Fruit fly (Drosophila melanogaster) whole organism, embryonic: ENCODE measurements around the gene CG14219.

ENCODE experiments used
- CG10565 ChIP-seq: fragments of 200-800 bp; sonication (Bioruptor generic); optimal IDR thresholded peaks from 3 replicates; lab custom pipeline; 2016; ENCODE audit warnings: missing biosample characterization, mild to moderate bottlenecking, missing genetic modification characterization
- CG11723 ChIP-seq: fragments of 200-800 bp; sonication (Bioruptor generic); optimal IDR thresholded peaks from 2 replicates; lab custom pipeline; 2017; ENCODE audit warnings: missing biosample characterization, mild to moderate bottlenecking, missing genetic modification characterization
- CG12299 ChIP-seq: fragments of 200-800 bp; sonication (Bioruptor generic); optimal IDR thresholded peaks from 2 replicates; lab custom pipeline; 2018; ENCODE audit warnings: missing biosample characterization, mild to moderate bottlenecking, missing genetic modification characterization
- CG14860 ChIP-seq: fragments of 200-800 bp; sonication (Bioruptor generic); IDR thresholded peaks from 3 replicates; pipeline ENCODE4 v1.3.6; 2022; ENCODE audit warnings: missing biosample characterization, missing genetic modification characterization; ENCODE audit not compliant: partially characterized antibody
- CG1647 ChIP-seq: fragments of 200-800 bp; sonication (Bioruptor generic); optimal IDR thresholded peaks from 3 replicates; lab custom pipeline; 2016; ENCODE audit warnings: missing biosample characterization, missing genetic modification characterization
- CG17385 ChIP-seq: fragments of 200-800 bp; sonication (Bioruptor generic); optimal IDR thresholded peaks from 3 replicates; lab custom pipeline; 2018; ENCODE audit warnings: missing biosample characterization, mild to moderate bottlenecking, missing genetic modification characterization
- CG17829 ChIP-seq: fragments of 200-800 bp; optimal IDR thresholded peaks from 2 replicates; lab custom pipeline; 2019; ENCODE audit warnings: missing biosample characterization, mild to moderate bottlenecking, missing genetic modification characterization, moderate library complexity
- CG2712 ChIP-seq: fragments of 200-800 bp; optimal IDR thresholded peaks from 3 replicates; lab custom pipeline; 2019; ENCODE audit warnings: missing biosample characterization, mild to moderate bottlenecking, missing genetic modification characterization, moderate library complexity
- CG2875 ChIP-seq: fragments of 200-800 bp; sonication (Bioruptor generic); optimal IDR thresholded peaks from 2 replicates; lab custom pipeline; 2017; ENCODE audit warnings: missing biosample characterization, mild to moderate bottlenecking, missing genetic modification characterization, missing genetic modification reagents
- CG30020 ChIP-seq: fragments of 200-800 bp; optimal IDR thresholded peaks from 2 replicates; lab custom pipeline; 2019; ENCODE audit warnings: missing biosample characterization, mild to moderate bottlenecking, missing genetic modification characterization, moderate library complexity
- CG42726 ChIP-seq: fragments of 200-800 bp; sonication (Bioruptor generic); IDR thresholded peaks from 2 replicates; pipeline ENCODE4 v1.3.6; 2022; ENCODE audit warnings: missing biosample characterization, missing genetic modification characterization; ENCODE audit not compliant: partially characterized antibody
- CG4424 ChIP-seq: fragments of 200-800 bp; sonication (Bioruptor generic); optimal IDR thresholded peaks from 3 replicates; lab custom pipeline; 2016; ENCODE audit warnings: missing biosample characterization, missing genetic modification characterization
- CG5245 ChIP-seq: fragments of 200-800 bp; sonication (Bioruptor generic); optimal IDR thresholded peaks from 3 replicates; lab custom pipeline; 2016; ENCODE audit warnings: missing biosample characterization, missing genetic modification characterization
- CG6175 ChIP-seq: fragments of 200-800 bp; sonication (Bioruptor generic); IDR thresholded peaks from 3 replicates; pipeline ENCODE4 v1.3.6; 2022; ENCODE audit warnings: missing biosample characterization, missing genetic modification characterization
- CG6254 ChIP-seq: fragments of 200-800 bp; sonication (Bioruptor generic); optimal IDR thresholded peaks from 3 replicates; lab custom pipeline; 2017; ENCODE audit warnings: mild to moderate bottlenecking, missing biosample characterization, missing genetic modification reagents, missing genetic modification characterization
- CG7357 ChIP-seq: fragments of 200-800 bp; sonication (Bioruptor generic); IDR thresholded peaks from 3 replicates; pipeline ENCODE4 v1.3.6; 2022; ENCODE audit warnings: missing biosample characterization, missing genetic modification characterization
- CG8924 ChIP-seq: fragments of 200-800 bp; optimal IDR thresholded peaks from 3 replicates; lab custom pipeline; 2019; ENCODE audit warnings: missing biosample characterization, mild to moderate bottlenecking, missing genetic modification characterization, moderate library complexity
- CG9609 ChIP-seq: fragments of 200-800 bp; sonication (Bioruptor generic); optimal IDR thresholded peaks from 3 replicates; lab custom pipeline; 2016; ENCODE audit warnings: missing biosample characterization, missing genetic modification characterization
- E2f1 ChIP-seq: fragments of 200-800 bp; sonication (Bioruptor generic); IDR thresholded peaks from 2 replicates; pipeline ENCODE4 v1.3.6; 2022; ENCODE audit warnings: missing biosample characterization, missing genetic modification characterization
- HLH54F ChIP-seq: fragments of 200-800 bp; sonication (Bioruptor generic); optimal IDR thresholded peaks from 3 replicates; lab custom pipeline; 2016; ENCODE audit warnings: missing biosample characterization, missing genetic modification characterization
- Hey ChIP-seq: fragments of 200-800 bp; sonication (Bioruptor generic); optimal IDR thresholded peaks from 3 replicates; lab custom pipeline; 2018; ENCODE audit warnings: missing biosample characterization, mild to moderate bottlenecking, missing genetic modification characterization
- HmgD ChIP-seq: fragments of 200-800 bp; sonication (Bioruptor generic); optimal IDR thresholded peaks from 3 replicates; lab custom pipeline; 2016; ENCODE audit warnings: missing biosample characterization, missing genetic modification characterization
- NK7.1 ChIP-seq: fragments of 200-800 bp; sonication (Bioruptor generic); optimal IDR thresholded peaks from 3 replicates; lab custom pipeline; 2016; ENCODE audit warnings: missing biosample characterization, missing genetic modification characterization
- Nf-YB ChIP-seq: fragments of 200-800 bp; sonication (Bioruptor generic); optimal IDR thresholded peaks from 3 replicates; lab custom pipeline; 2019; ENCODE audit warnings: missing biosample characterization, mild to moderate bottlenecking, missing genetic modification characterization, moderate library complexity
- Rx ChIP-seq: fragments of 200-800 bp; sonication (Bioruptor generic); IDR thresholded peaks from 2 replicates; pipeline ENCODE4 v1.3.6; 2022; ENCODE audit warnings: missing biosample characterization, missing genetic modification characterization
- Spps ChIP-seq: fragments of 200-800 bp; sonication (Bioruptor generic); optimal IDR thresholded peaks from 2 replicates; lab custom pipeline; 2018; ENCODE audit warnings: missing biosample characterization, mild to moderate bottlenecking, missing genetic modification characterization
- Ssrp ChIP-seq: fragments of 200-800 bp; sonication (Bioruptor generic); optimal IDR thresholded peaks from 2 replicates; lab custom pipeline; 2018; ENCODE audit warnings: missing biosample characterization, mild to moderate bottlenecking, missing genetic modification characterization, moderate library complexity
- Usf ChIP-seq: fragments of 200-800 bp; sonication (Bioruptor generic); optimal IDR thresholded peaks from 2 replicates; lab custom pipeline; 2017; ENCODE audit warnings: missing genotype, missing biosample characterization, missing genetic modification characterization
- Xbp1 ChIP-seq: fragments of 200-800 bp; sonication (Bioruptor generic); optimal IDR thresholded peaks from 3 replicates; lab custom pipeline; 2016; ENCODE audit warnings: missing biosample characterization, mild to moderate bottlenecking, missing genetic modification characterization
- ac ChIP-seq: fragments of 200-800 bp; sonication (Bioruptor generic); optimal IDR thresholded peaks from 3 replicates; lab custom pipeline; 2017; ENCODE audit warnings: missing biosample characterization, mild to moderate bottlenecking, missing genetic modification characterization
- cas ChIP-seq: fragments of 200-800 bp; sonication (Bioruptor generic); IDR thresholded peaks from 2 replicates; pipeline ENCODE4 v1.3.6; 2022; ENCODE audit warnings: missing biosample characterization, missing genetic modification characterization
- cato ChIP-seq: fragments of 200-800 bp; sonication (Bioruptor generic); optimal IDR thresholded peaks from 2 replicates; lab custom pipeline; 2016; ENCODE audit warnings: missing biosample characterization, missing genetic modification characterization, borderline replicate concordance
- crp ChIP-seq, 2 experiments: fragments of 200-800 bp; sonication (Bioruptor generic); optimal IDR thresholded peaks; 2 replicates in 1 of 2; 3 replicates in 1 of 2; lab custom pipeline; 2017; ENCODE audit warnings: missing biosample characterization in 2 of 2, missing genetic modification characterization in 2 of 2, mild to moderate bottlenecking in 1 of 2, moderate library complexity in 1 of 2
- cwo ChIP-seq: fragments of 200-800 bp; sonication (Bioruptor generic); optimal IDR thresholded peaks from 3 replicates; lab custom pipeline; 2017; ENCODE audit warnings: missing biosample characterization, missing genetic modification characterization, mild to moderate bottlenecking, moderate library complexity, missing genetic modification reagents
- dmrt11E ChIP-seq: fragments of 200-800 bp; sonication (Bioruptor generic); optimal IDR thresholded peaks from 3 replicates; lab custom pipeline; 2018; ENCODE audit warnings: missing biosample characterization, mild to moderate bottlenecking, missing genetic modification characterization, moderate library complexity
- dysf ChIP-seq: fragments of 200-800 bp; sonication (Bioruptor generic); IDR thresholded peaks from 3 replicates; pipeline ENCODE4 v1.3.6; 2022; ENCODE audit warnings: missing biosample characterization, missing genetic modification characterization
- exex ChIP-seq: fragments of 200-800 bp; sonication (Bioruptor generic); optimal IDR thresholded peaks from 4 replicates; lab custom pipeline; 2018; ENCODE audit warnings: missing biosample characterization, mild to moderate bottlenecking, missing genetic modification characterization, moderate library complexity
- ftz-f1 ChIP-seq: fragments of 200-800 bp; sonication (Bioruptor generic); optimal IDR thresholded peaks from 2 replicates; lab custom pipeline; 2016; ENCODE audit warnings: missing biosample characterization, missing genetic modification characterization
- gem ChIP-seq: fragments of 200-800 bp; sonication (Bioruptor generic); optimal IDR thresholded peaks from 2 replicates; lab custom pipeline; 2019; ENCODE audit warnings: missing biosample characterization, mild to moderate bottlenecking, missing genetic modification characterization, moderate library complexity
- hbn ChIP-seq: fragments of 200-800 bp; sonication (Bioruptor generic); IDR thresholded peaks from 2 replicates; pipeline ENCODE4 v1.3.6; 2022; ENCODE audit warnings: missing biosample characterization, missing genetic modification characterization; ENCODE audit not compliant: partially characterized antibody
- lab ChIP-seq: fragments of 200-800 bp; sonication (Bioruptor generic); optimal IDR thresholded peaks from 3 replicates; lab custom pipeline; 2017; ENCODE audit warnings: missing biosample characterization, missing genetic modification characterization, mild to moderate bottlenecking, moderate library complexity, missing genetic modification reagents
- lilli ChIP-seq: fragments of 200-800 bp; sonication (Bioruptor generic); optimal IDR thresholded peaks from 3 replicates; lab custom pipeline; 2016; ENCODE audit warnings: missing biosample characterization, missing genetic modification characterization
- lola ChIP-seq, 3 experiments: fragments of >200 bp in 2 of 3; fragments of 200-800 bp in 1 of 3; sonication (Bioruptor generic) in 1 of 3; optimal IDR thresholded peaks; 2 replicates each; lab custom pipeline; 2017 to 2019; ENCODE audit warnings: missing biosample characterization in 3 of 3, missing genetic modification characterization in 3 of 3, mild to moderate bottlenecking in 1 of 3, moderate library complexity in 1 of 3
- nerfin-2 ChIP-seq: fragments of 200-800 bp; sonication (Bioruptor generic); IDR thresholded peaks from 2 replicates; pipeline ENCODE4 v1.3.6; 2022; ENCODE audit warnings: missing biosample characterization, missing genetic modification characterization; ENCODE audit not compliant: partially characterized antibody
- pnt ChIP-seq: fragments of 200-800 bp; sonication (Bioruptor generic); optimal IDR thresholded peaks from 3 replicates; lab custom pipeline; 2016; ENCODE audit warnings: missing biosample characterization, missing genetic modification characterization
- tll ChIP-seq, 2 experiments: fragments of 200-800 bp in 1 of 2; fragments of >200 bp in 1 of 2; sonication (Bioruptor generic) in 1 of 2; optimal IDR thresholded peaks; 2 replicates each; lab custom pipeline; 2017 to 2019; ENCODE audit warnings: missing biosample characterization in 2 of 2, missing genetic modification characterization in 2 of 2, mild to moderate bottlenecking in 1 of 2, moderate library complexity in 1 of 2
- vnd ChIP-seq: fragments of 200-800 bp; sonication (Bioruptor generic); IDR thresholded peaks from 3 replicates; pipeline ENCODE4 v1.3.6; 2022; ENCODE audit warnings: missing biosample characterization, missing genetic modification characterization; ENCODE audit not compliant: partially characterized antibody
- wdn ChIP-seq: fragments of 200-800 bp; sonication (Bioruptor generic); IDR thresholded peaks from 2 replicates; pipeline ENCODE4 v1.3.6; 2022; ENCODE audit warnings: missing biosample characterization, missing genetic modification characterization

CG14219 gene

dm6 chrX:19565714-19566316, 24.2 kb downstream of the CG14219 start, which contains the start of the genes Grip84 and car (continued):
- TF ChIP-seq CG8924 (tag; lab: Kevin White, UChicago) (peak; percentile 76), ac (no peak), CG17829 (tag; lab: Kevin White, UChicago) (peak; percentile 73), CG4424 (GFP tag; lab: Kevin White, UChicago) (peak; percentile 69), wdn (peak; percentile 48; the same call in 1 of the 2 replicates), lilli (peak; percentile 86), CG1647 (GFP tag; lab: Kevin White, UChicago) (peak; percentile 21), dysf (peak; percentile 80), crp (GFP tag; optimal IDR thresholded peaks at IDR 0.05; lab: Kevin White, UChicago) (peak; percentile 37 to 90), E2f1 (peak; percentile 32; the same call in 1 of the 2 replicates), CG9609 (GFP tag; lab: Kevin White, UChicago) (peak; percentile 46)

dm6 chrX:19549570-19549969, 40.4 kb downstream of the CG14219 start:
- TF ChIP-seq cas (GFP tag; lab: Robert Waterston, UW) (no peak), HmgD (no peak), Hey (tag; lab: Kevin White, UChicago) (no peak), NK7.1 (GFP tag; lab: Kevin White, UChicago) (no peak), exex (no peak), Rx (no peak), HLH54F (GFP tag; lab: Kevin White, UChicago) (no peak), nerfin-2 (GFP tag; lab: Robert Waterston, UW) (no peak), ftz-f1 (no peak), CG7357 (no peak), gem (tag; lab: Kevin White, UChicago) (no peak), CG2875 (GFP tag; lab: Kevin White, UChicago) (no peak), Usf (GFP tag; lab: Kevin White, UChicago) (no peak), CG2712 (peak; percentile 22), CG30020 (no peak), CG5245 (GFP tag; lab: Kevin White, UChicago) (no peak), tll (GFP tag; optimal IDR thresholded peaks at IDR 0.05; lab: Kevin White, UChicago) (no peak), hbn (GFP tag; lab: Robert Waterston, UW) (no peak), cato (no peak), CG10565 (GFP tag; lab: Kevin White, UChicago) (no peak), CG17385 (no peak), dmrt11E (peak; percentile 36), Xbp1 (GFP tag; lab: Kevin White, UChicago) (no peak), CG6175 (GFP tag; lab: Robert Waterston, UW) (no peak), Spps (tag; lab: Kevin White, UChicago) (no peak), CG12299 (tag; lab: Kevin White, UChicago) (no peak), CG11723 (GFP tag; lab: Kevin White, UChicago) (no peak), CG6254 (GFP tag; lab: Kevin White, UChicago) (no peak), lola (GFP tag; optimal IDR thresholded peaks at IDR 0.05; lab: Kevin White, UChicago) (peak in 1 of 3 experiments; percentile 27), CG14860 (GFP tag; lab: Robert Waterston, UW) (peak; percentile 44; the same call in 2 of the 3 replicates), pnt (no peak), vnd (GFP tag; lab: Robert Waterston, UW) (no peak), Nf-YB (no peak), Ssrp (tag; lab: Kevin White, UChicago) (peak; percentile 7), lab (GFP tag; lab: Kevin White, UChicago) (no peak), CG42726 (GFP tag; lab: Robert Waterston, UW) (no peak), cwo (GFP tag; lab: Kevin White, UChicago) (no peak)
